Worm (Caenorhabditis elegans): Measurements from ENCODE around the gene C04E12.2.

- TF ChIP-seq ets-7 (tag; optimal IDR thresholded peaks at IDR 0.05) = no peak
- no peak for TF ChIP-seq flt-1 (GFP tag; IDR thresholded peaks at IDR 0.05)
- TF ChIP-seq scrt-1 (GFP tag; IDR thresholded peaks at IDR 0.05) = no peak
- TF ChIP-seq ama-1 (optimal IDR thresholded peaks at IDR 0.05) = no peak
- no peak for TF ChIP-seq pes-1 (GFP tag; IDR thresholded peaks at IDR 0.05)
- TF ChIP-seq hmg-4 (GFP tag; optimal IDR thresholded peaks at IDR 0.05) = no peak
- TF ChIP-seq hmbx-1 (tag; optimal IDR thresholded peaks at IDR 0.05) = no peak
- TF ChIP-seq tra-4 (tag; optimal IDR thresholded peaks at IDR 0.05) = no peak
- TF ChIP-seq tbx-37 (GFP tag; conservative IDR thresholded peaks at IDR 0.05) = no peak
- no peak for TF ChIP-seq tbx-11 (GFP tag; IDR thresholded peaks at IDR 0.05)
- no peak for TF ChIP-seq ceh-13 (GFP tag; optimal IDR thresholded peaks at IDR 0.05)
- TF ChIP-seq hnd-1 (tag; optimal IDR thresholded peaks at IDR 0.05) = no peak
- no peak for TF ChIP-seq aly-1 (tag; optimal IDR thresholded peaks at IDR 0.05)
Measured at ce11 chrV:3361633-3362032, 6.2 kb upstream of the C04E12.2 start.
